Fruit fly (Drosophila melanogaster) whole organism, embryonic: Measurements from ENCODE around the gene Cp18.

Experiments used
- CG1024 ChIP-seq: fragments of 200-800 bp; sonication (Bioruptor generic); IDR thresholded peaks from 2 replicates; pipeline ENCODE4 v1.3.6; 2022; ENCODE audit warnings: missing biosample characterization, missing genetic modification characterization
- CG10431 ChIP-seq: fragments of 200-800 bp; sonication (Bioruptor generic); optimal IDR thresholded peaks from 3 replicates; lab custom pipeline; 2018; ENCODE audit warnings: missing biosample characterization, mild to moderate bottlenecking, missing genetic modification characterization
- CG11398 ChIP-seq: fragments of 200-800 bp; sonication (Bioruptor generic); optimal IDR thresholded peaks from 2 replicates; lab custom pipeline; 2016; ENCODE audit warnings: missing biosample characterization, missing genetic modification characterization
- CG11695 ChIP-seq: fragments of 200-800 bp; sonication (Bioruptor generic); IDR thresholded peaks from 3 replicates; pipeline ENCODE4 v1.3.6; 2022; ENCODE audit warnings: missing biosample characterization, missing genetic modification characterization
- CG12071 ChIP-seq: fragments of 200-800 bp; sonication (Bioruptor generic); optimal IDR thresholded peaks from 3 replicates; lab custom pipeline; 2018; ENCODE audit warnings: missing biosample characterization, mild to moderate bottlenecking, missing genetic modification characterization
- CG12659 ChIP-seq: fragments of 200-800 bp; sonication (Bioruptor generic); optimal IDR thresholded peaks from 3 replicates; lab custom pipeline; 2017; ENCODE audit warnings: mild to moderate bottlenecking, missing biosample characterization, missing genetic modification reagents, missing genetic modification characterization
- CG12769 ChIP-seq: fragments of 200-800 bp; sonication (Bioruptor generic); optimal IDR thresholded peaks from 2 replicates; lab custom pipeline; 2019; ENCODE audit warnings: missing biosample characterization, mild to moderate bottlenecking, missing genetic modification characterization, moderate library complexity
- CG12942 ChIP-seq: fragments of 200-800 bp; sonication (Bioruptor generic); optimal IDR thresholded peaks from 3 replicates; lab custom pipeline; 2016; ENCODE audit warnings: missing biosample characterization, missing genetic modification characterization
- CG14965 ChIP-seq: fragments of 200-800 bp; sonication (Bioruptor generic); optimal IDR thresholded peaks from 2 replicates; lab custom pipeline; 2016; ENCODE audit warnings: missing biosample characterization, missing genetic modification characterization, borderline replicate concordance
- CG16815 ChIP-seq: fragments of 200-800 bp; sonication (Bioruptor generic); optimal IDR thresholded peaks from 3 replicates; lab custom pipeline; 2017; ENCODE audit warnings: missing biosample characterization, mild to moderate bottlenecking, missing genetic modification characterization
- CG17186 ChIP-seq: fragments of 200-800 bp; sonication (Bioruptor generic); optimal IDR thresholded peaks from 3 replicates; lab custom pipeline; 2017; ENCODE audit warnings: missing biosample characterization, missing genetic modification reagents, missing genetic modification characterization
- CG34422 ChIP-seq: fragments of 200-800 bp; sonication (Bioruptor generic); IDR thresholded peaks from 3 replicates; pipeline ENCODE4 v1.3.6; 2022; ENCODE audit warnings: missing biosample characterization, missing genetic modification characterization
- CG7786 ChIP-seq: fragments of 200-800 bp; sonication (Bioruptor generic); optimal IDR thresholded peaks from 2 replicates; lab custom pipeline; 2016; ENCODE audit warnings: missing biosample characterization, missing genetic modification characterization
- CG8290 ChIP-seq, 3 experiments: fragments of 200-800 bp; sonication (Bioruptor generic); optimal IDR thresholded peaks; 2 replicates each; lab custom pipeline; 2016 to 2019; ENCODE audit warnings: missing biosample characterization in 3 of 3, missing genetic modification characterization in 3 of 3, mild to moderate bottlenecking in 2 of 3, moderate library complexity in 1 of 3
- CG9876 ChIP-seq: fragments of 200-800 bp; sonication (Bioruptor generic); optimal IDR thresholded peaks from 2 replicates; lab custom pipeline; 2016; ENCODE audit warnings: missing biosample characterization, missing genetic modification characterization
- Camta ChIP-seq: fragments of 200-800 bp; sonication (Bioruptor generic); optimal IDR thresholded peaks from 2 replicates; lab custom pipeline; 2016; ENCODE audit warnings: missing biosample characterization, missing genetic modification characterization
- Dek ChIP-seq: fragments of 200-800 bp; sonication (Bioruptor generic); optimal IDR thresholded peaks from 3 replicates; lab custom pipeline; 2019; ENCODE audit warnings: missing biosample characterization, mild to moderate bottlenecking, missing genetic modification characterization, moderate library complexity
- Drgx ChIP-seq: fragments of 200-800 bp; sonication (Bioruptor generic); IDR thresholded peaks from 2 replicates; pipeline ENCODE4 v1.3.6; 2022; ENCODE audit warnings: missing biosample characterization, missing genetic modification characterization
- GATAe ChIP-seq: fragments of 200-800 bp; sonication (Bioruptor generic); conservative IDR thresholded peaks from 2 replicates; pipeline ENCODE4 v1.3.6; 2022; ENCODE audit warnings: missing biosample characterization, missing genetic modification characterization
- Hmr ChIP-seq: fragments of 200-800 bp; sonication (Bioruptor generic); optimal IDR thresholded peaks from 3 replicates; lab custom pipeline; 2017; ENCODE audit warnings: mild to moderate bottlenecking, missing biosample characterization, missing genetic modification reagents, missing genetic modification characterization
- Hr39 ChIP-seq: fragments of >200 bp; optimal IDR thresholded peaks from 2 replicates; lab custom pipeline; 2017
- Jarid2 ChIP-seq: fragments of 200-800 bp; sonication (Bioruptor generic); optimal IDR thresholded peaks from 3 replicates; lab custom pipeline; 2017; ENCODE audit warnings: mild to moderate bottlenecking, missing biosample characterization, missing genetic modification reagents, missing genetic modification characterization
- Meics ChIP-seq: fragments of 200-800 bp; sonication (Bioruptor generic); optimal IDR thresholded peaks from 2 replicates; lab custom pipeline; 2017; ENCODE audit warnings: missing biosample characterization, mild to moderate bottlenecking, missing genetic modification characterization
- Ptx1 ChIP-seq: fragments of 200-800 bp; sonication (Bioruptor generic); IDR thresholded peaks from 2 replicates; pipeline ENCODE4 v1.3.6; 2022; ENCODE audit warnings: missing biosample characterization, missing genetic modification characterization
- Rfx ChIP-seq: fragments of 200-800 bp; sonication (Bioruptor generic); IDR thresholded peaks from 2 replicates; pipeline ENCODE4 v1.3.6; 2022; ENCODE audit warnings: missing biosample characterization, missing genetic modification characterization
- Sox102F ChIP-seq: fragments of 200-800 bp; sonication (Bioruptor generic); optimal IDR thresholded peaks from 2 replicates; lab custom pipeline; 2018; ENCODE audit warnings: missing biosample characterization, mild to moderate bottlenecking, missing genetic modification characterization, moderate library complexity
- Usf ChIP-seq: fragments of 200-800 bp; sonication (Bioruptor generic); optimal IDR thresholded peaks from 2 replicates; lab custom pipeline; 2017; ENCODE audit warnings: missing genotype, missing biosample characterization, missing genetic modification characterization
- amos ChIP-seq: fragments of 200-800 bp; sonication (Bioruptor generic); IDR thresholded peaks from 2 replicates; pipeline ENCODE4 v1.3.6; 2022; ENCODE audit warnings: missing biosample characterization, missing genetic modification characterization; ENCODE audit not compliant: partially characterized antibody
- ap ChIP-seq: fragments of 200-800 bp; sonication (Bioruptor generic); IDR thresholded peaks from 2 replicates; pipeline ENCODE4 v1.3.6; 2022; ENCODE audit warnings: missing biosample characterization, missing genetic modification characterization
- bcd ChIP-seq: fragments of 200-800 bp; sonication (Bioruptor generic); optimal IDR thresholded peaks from 2 replicates; lab custom pipeline; 2017; ENCODE audit warnings: missing biosample characterization, mild to moderate bottlenecking, missing genetic modification characterization
- br ChIP-seq: fragments of >200 bp; optimal IDR thresholded peaks from 2 replicates; lab custom pipeline; 2017
- cad ChIP-seq: fragments of >200 bp; optimal IDR thresholded peaks from 2 replicates; lab custom pipeline; 2017; ENCODE audit warnings: missing biosample characterization, missing genetic modification characterization
- chif ChIP-seq, 2 experiments: fragments of 200-800 bp; sonication (Bioruptor generic); optimal IDR thresholded peaks; 3 replicates each; lab custom pipeline; 2016; ENCODE audit warnings: missing biosample characterization in 2 of 2, missing genetic modification characterization in 2 of 2
- chm ChIP-seq: fragments of 200-800 bp; sonication (Bioruptor generic); IDR thresholded peaks from 2 replicates; pipeline ENCODE4 v1.3.6; 2022; ENCODE audit warnings: missing biosample characterization, missing genetic modification characterization
- chn ChIP-seq: fragments of 200-800 bp; sonication (Bioruptor generic); optimal IDR thresholded peaks from 2 replicates; lab custom pipeline; 2016; ENCODE audit warnings: missing biosample characterization, missing genetic modification characterization
- cwo ChIP-seq: fragments of 200-800 bp; sonication (Bioruptor generic); optimal IDR thresholded peaks from 3 replicates; lab custom pipeline; 2017; ENCODE audit warnings: missing biosample characterization, missing genetic modification characterization, mild to moderate bottlenecking, moderate library complexity, missing genetic modification reagents
- dysf ChIP-seq: fragments of 200-800 bp; sonication (Bioruptor generic); IDR thresholded peaks from 3 replicates; pipeline ENCODE4 v1.3.6; 2022; ENCODE audit warnings: missing biosample characterization, missing genetic modification characterization
- eve ChIP-seq, 2 experiments: fragments of >200 bp; optimal IDR thresholded peaks; 2 replicates each; lab custom pipeline; 2017; ENCODE audit warnings: missing biosample characterization in 2 of 2, missing genetic modification characterization in 2 of 2
- eyg ChIP-seq: fragments of 200-800 bp; sonication (Bioruptor generic); optimal IDR thresholded peaks from 3 replicates; lab custom pipeline; 2016; ENCODE audit warnings: missing biosample characterization, missing genetic modification characterization
- ind ChIP-seq: fragments of 200-800 bp; sonication (Bioruptor generic); optimal IDR thresholded peaks from 3 replicates; lab custom pipeline; 2016; ENCODE audit warnings: missing biosample characterization, missing genetic modification characterization
- maf-S ChIP-seq: fragments of 200-800 bp; sonication (Bioruptor generic); optimal IDR thresholded peaks from 2 replicates; lab custom pipeline; 2016; ENCODE audit warnings: missing biosample characterization, missing genetic modification characterization
- nau ChIP-seq: fragments of 200-800 bp; sonication (Bioruptor generic); optimal IDR thresholded peaks from 3 replicates; lab custom pipeline; 2017; ENCODE audit warnings: missing biosample characterization, mild to moderate bottlenecking, missing genetic modification characterization, missing genetic modification reagents
- onecut ChIP-seq: fragments of 200-800 bp; sonication (Bioruptor generic); IDR thresholded peaks from 2 replicates; pipeline ENCODE4 v1.3.6; 2022; ENCODE audit warnings: missing biosample characterization, missing genetic modification characterization
- pho ChIP-seq: fragments of 200-800 bp; sonication (Bioruptor generic); optimal IDR thresholded peaks from 2 replicates; lab custom pipeline; 2016; ENCODE audit warnings: missing biosample characterization, missing genetic modification characterization
- phol ChIP-seq: fragments of 200-800 bp; sonication (Bioruptor generic); optimal IDR thresholded peaks from 3 replicates; lab custom pipeline; 2018; ENCODE audit warnings: missing biosample characterization, mild to moderate bottlenecking, missing genetic modification characterization, moderate library complexity
- pros ChIP-seq: fragments of 200-800 bp; sonication (Bioruptor generic); optimal IDR thresholded peaks from 3 replicates; lab custom pipeline; 2019; ENCODE audit warnings: missing biosample characterization, mild to moderate bottlenecking, missing genetic modification characterization, moderate library complexity
- psq ChIP-seq: fragments of 200-800 bp; sonication (Bioruptor generic); optimal IDR thresholded peaks from 2 replicates; lab custom pipeline; 2017; ENCODE audit warnings: missing biosample characterization, missing genetic modification characterization
- shn ChIP-seq: fragments of 200-800 bp; sonication (Bioruptor generic); optimal IDR thresholded peaks from 3 replicates; lab custom pipeline; 2016; ENCODE audit warnings: missing biosample characterization, missing genetic modification characterization
- slbo ChIP-seq: fragments of 200-800 bp; sonication (Bioruptor generic); IDR thresholded peaks from 2 replicates; pipeline ENCODE4 v1.3.6; 2022; ENCODE audit warnings: missing biosample characterization, missing genetic modification characterization
- tin ChIP-seq: fragments of 200-800 bp; sonication (Bioruptor generic); optimal IDR thresholded peaks from 3 replicates; lab custom pipeline; 2016; ENCODE audit warnings: missing biosample characterization, missing genetic modification characterization
- tx ChIP-seq: fragments of 200-800 bp; sonication (Bioruptor generic); optimal IDR thresholded peaks from 2 replicates; lab custom pipeline; 2016; ENCODE audit warnings: missing biosample characterization, missing genetic modification characterization
- unc-4 ChIP-seq: fragments of 200-800 bp; sonication (Bioruptor generic); IDR thresholded peaks from 2 replicates; pipeline ENCODE4 v1.3.6; 2022; ENCODE audit warnings: missing biosample characterization, missing genetic modification characterization; ENCODE audit not compliant: partially characterized antibody

Cp18 gene

DNA sequence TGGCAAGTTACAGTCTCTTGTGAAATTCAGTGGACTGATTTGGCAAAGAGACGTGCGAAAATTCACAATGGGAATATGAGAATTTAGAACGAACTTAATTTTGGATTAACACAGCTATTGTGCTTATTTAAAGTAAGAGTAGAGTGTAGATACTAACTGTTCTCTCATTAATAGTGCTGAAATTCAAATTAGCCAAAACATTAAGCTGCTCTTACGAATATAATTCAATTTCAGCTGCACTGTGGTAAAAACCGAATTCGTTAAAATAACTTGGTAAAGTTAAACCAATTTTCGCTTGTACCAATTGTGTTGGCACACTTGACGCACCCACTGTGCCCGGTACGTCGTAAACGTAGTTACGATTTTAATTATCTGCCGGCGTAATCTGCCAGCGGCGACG is 41.3 kb downstream of the Cp18 start (continued):
- TF ChIP-seq Jarid2 (GFP tag; lab: Kevin White, UChicago) (no peak), chif (GFP tag; optimal IDR thresholded peaks at IDR 0.05; lab: Kevin White, UChicago) (peak in 1 of 2 experiments; percentile 11), GATAe (GFP tag; lab: Robert Waterston, UW) (0 out of 2 replicates have a peak, but pooled peaks have one; percentile 27), CG16815 (GFP tag; lab: Kevin White, UChicago) (peak; percentile 46), CG11398 (GFP tag; lab: Kevin White, UChicago) (no peak), CG9876 (GFP tag; lab: Kevin White, UChicago) (no peak), Rfx (GFP tag; lab: Robert Waterston, UW) (peak; percentile 71), CG14965 (GFP tag; lab: Kevin White, UChicago) (no peak), unc-4 (no peak), CG1024 (GFP tag; lab: Robert Waterston, UW) (no peak), amos (GFP tag; lab: Robert Waterston, UW) (no peak), cwo (GFP tag; lab: Kevin White, UChicago) (peak; percentile 58), Sox102F (GFP tag; lab: Kevin White, UChicago) (peak; percentile 21), CG12659 (peak; percentile 58), br (lab: Kevin White, UChicago) (no peak), CG17186 (GFP tag; lab: Kevin White, UChicago) (no peak), ap (GFP tag; lab: Robert Waterston, UW) (no peak), CG10431 (GFP tag; lab: Kevin White, UChicago) (no peak), bcd (peak; percentile 54), Hmr (GFP tag; lab: Kevin White, UChicago) (peak; percentile 70), CG12071 (GFP tag; lab: Kevin White, UChicago) (peak; percentile 12), chm (GFP tag; lab: Robert Waterston, UW) (no peak), Camta (GFP tag; lab: Kevin White, UChicago) (peak; percentile 4), dysf (GFP tag; lab: Robert Waterston, UW) (peak; percentile 65; the same call in 2 of the 3 replicates), Usf (peak; percentile 27), CG11695 (GFP tag; lab: Robert Waterston, UW) (peak; percentile 55; the same call in 1 of the 3 replicates), shn (GFP tag; lab: Kevin White, UChicago) (peak; percentile 24), CG12769 (peak; percentile 66), nau (peak; percentile 25), cad (GFP tag; lab: Kevin White, UChicago) (no peak), phol (peak; percentile 12), maf-S (GFP tag; lab: Kevin White, UChicago) (peak; percentile 34), CG34422 (GFP tag; lab: Robert Waterston, UW) (no peak), pros (GFP tag; lab: Kevin White, UChicago) (no peak), CG7786 (GFP tag; lab: Kevin White, UChicago) (peak; percentile 57), ind (GFP tag; lab: Kevin White, UChicago) (peak; percentile 37), psq (GFP tag; lab: Kevin White, UChicago) (no peak), Ptx1 (GFP tag; lab: Robert Waterston, UW) (peak; percentile 54; the same call in 1 of the 2 replicates), slbo (GFP tag; lab: Robert Waterston, UW) (peak; percentile 70), Meics (GFP tag; lab: Kevin White, UChicago) (peak; percentile 73), pho (peak; percentile 42), CG8290 (GFP tag; optimal IDR thresholded peaks at IDR 0.05; lab: Kevin White, UChicago) (no peak), CG8290 (tag; optimal IDR thresholded peaks at IDR 0.05; lab: Kevin White, UChicago) (peak in 1 of 2 experiments; percentile 65), Hr39 (lab: Kevin White, UChicago) (no peak), tin (GFP tag; lab: Kevin White, UChicago) (peak; percentile 14), onecut (no peak), tx (GFP tag; lab: Kevin White, UChicago) (peak; percentile 10), Dek (no peak), chn (GFP tag; lab: Kevin White, UChicago) (no peak), Drgx (GFP tag; lab: Robert Waterston, UW) (peak; percentile 66), CG12942 (no peak), eyg (GFP tag; lab: Kevin White, UChicago) (no peak), eve (GFP tag; optimal IDR thresholded peaks at IDR 0.05; lab: Kevin White, UChicago) (peak in 1 of 2 experiments; percentile 50)
